Fruit fly (Drosophila melanogaster) ovary, adult (tissue): ENCODE data around the gene SP.
A peak's percentile ranks its signal among the peaks of the same experiment; 100 is the strongest.

ENCODE experiments used
- CG17801 ChIP-seq: fragments of 200-800 bp; optimal IDR thresholded peaks from 2 replicates; lab custom pipeline; 2019; ENCODE audit warnings: missing biosample characterization, mild to moderate bottlenecking, missing genetic modification characterization, moderate library complexity; ENCODE audit not compliant: partially characterized antibody

SP gene

DNA sequence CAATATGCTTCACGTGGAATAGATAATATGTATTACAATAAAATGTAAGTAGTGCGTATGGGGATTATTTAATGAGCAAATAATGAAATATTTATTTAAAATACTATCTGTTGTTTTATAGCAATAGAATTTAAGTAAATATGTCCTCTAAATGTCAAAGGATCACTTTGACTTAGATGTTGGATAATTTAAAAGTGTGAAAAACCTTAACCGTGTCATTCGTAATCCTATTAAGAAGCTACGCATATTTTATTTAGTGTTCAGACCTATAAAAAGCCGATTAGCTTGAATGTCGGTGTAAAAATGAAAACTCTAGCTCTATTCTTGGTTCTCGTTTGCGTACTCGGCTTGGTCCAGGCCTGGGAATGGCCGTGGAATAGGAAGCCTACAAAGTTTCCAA, at the start of gene SP:
Gene SP (plus strand): TSS at position 301 of the 400 bp plus-strand sequence.
- TF ChIP-seq CG17801 (GFP tag; lab: Kevin White, UChicago): no peak

DNA sequence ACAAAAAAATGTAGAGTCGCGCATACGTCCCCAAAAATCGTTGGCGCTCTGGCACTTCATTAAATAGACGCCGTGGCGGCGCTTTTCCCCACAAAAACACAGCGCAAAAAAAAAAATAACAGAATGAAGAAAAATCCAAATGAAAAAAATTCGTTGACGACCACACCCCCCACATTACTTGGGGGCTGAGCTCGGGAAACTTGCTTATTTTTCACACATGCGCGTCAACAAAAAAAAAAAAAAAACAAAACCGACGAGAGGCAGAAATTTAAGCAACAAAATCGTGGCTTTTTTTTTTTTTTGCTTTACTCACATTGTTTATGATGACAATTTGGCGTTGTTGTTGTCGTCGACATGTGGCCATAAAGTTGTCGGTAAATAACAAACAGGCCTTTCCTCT, 49.6 kb upstream of the SP start:
- TF ChIP-seq CG17801 (GFP tag; lab: Kevin White, UChicago): no peak

DNA sequence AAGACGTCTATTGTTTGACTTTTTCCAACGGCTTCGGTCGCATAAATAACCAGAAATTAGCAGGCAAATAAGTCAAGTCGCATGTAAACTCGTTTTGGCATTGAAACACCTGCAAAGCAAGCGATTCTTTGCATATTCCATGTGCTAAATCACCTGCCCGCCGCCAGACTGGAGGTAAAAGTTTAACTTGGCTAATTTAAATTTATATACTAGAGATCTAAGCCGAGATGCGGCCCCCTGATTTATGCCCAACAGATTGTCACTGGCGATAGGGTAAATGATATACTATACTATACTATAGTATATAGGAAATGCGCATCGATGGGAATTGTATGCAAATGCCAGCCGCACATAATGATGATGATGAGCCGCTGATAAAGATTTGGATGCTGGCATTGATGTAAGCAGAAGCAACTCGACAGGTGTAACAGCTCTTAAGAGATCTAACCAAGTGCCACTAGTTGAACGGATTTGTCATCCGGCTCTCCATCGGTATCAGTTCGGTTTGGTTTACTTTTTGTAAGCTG, 48.4 kb upstream of the SP start:
- TF ChIP-seq CG17801 (GFP tag; lab: Kevin White, UChicago): no peak

DNA sequence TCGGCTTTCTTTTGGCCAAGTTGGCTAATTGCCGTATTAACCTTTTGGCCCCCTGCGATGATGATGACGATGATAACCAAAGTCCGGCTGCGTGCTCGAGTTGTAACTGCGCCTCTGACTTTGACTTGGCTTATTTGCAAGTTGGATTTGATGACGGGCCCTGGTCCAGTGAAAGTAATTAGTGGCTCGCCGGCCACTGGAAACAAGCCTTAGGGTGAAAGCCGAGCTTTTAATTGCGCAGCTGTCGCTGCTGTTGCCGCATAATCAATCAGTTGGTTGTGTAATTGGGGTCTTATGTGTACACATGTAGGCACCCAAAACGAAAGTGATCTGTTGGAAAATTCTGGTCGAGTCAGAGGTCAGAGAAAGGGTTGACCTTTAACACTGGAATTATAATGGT, 47.2 kb upstream of the SP start:
- TF ChIP-seq CG17801 (GFP tag; lab: Kevin White, UChicago): no peak

DNA sequence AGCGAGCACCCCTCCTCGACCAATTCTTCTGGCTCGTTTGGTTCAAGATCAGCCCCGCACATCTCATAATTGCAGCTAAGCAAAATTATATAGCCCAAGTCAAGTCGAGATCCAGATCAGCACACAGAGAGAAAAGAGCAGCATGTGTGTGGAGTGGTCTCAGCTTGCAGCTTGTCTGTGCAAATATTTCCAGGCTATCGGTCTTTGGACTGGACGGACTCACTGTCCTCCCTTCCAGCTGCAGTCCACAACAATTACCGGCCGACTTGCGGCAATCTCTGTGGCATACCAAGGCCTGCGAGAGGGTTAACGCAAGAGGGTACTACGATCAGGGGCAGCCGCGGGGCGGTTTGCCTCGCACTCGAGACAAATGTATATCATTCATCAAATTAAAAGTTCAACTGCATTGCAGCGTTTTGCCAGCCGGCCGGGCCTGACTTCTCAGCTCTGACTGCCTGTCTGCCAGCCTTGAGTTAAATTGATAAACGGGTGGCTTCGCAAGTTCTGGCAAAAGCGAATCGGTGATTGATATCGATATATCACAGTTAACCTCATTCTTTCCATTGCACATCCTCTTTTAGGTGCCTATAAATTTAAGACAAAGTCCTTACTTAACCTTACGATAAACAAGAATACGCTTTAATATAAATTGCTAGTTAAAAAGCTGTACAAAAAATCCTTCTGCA, 45.9 kb upstream of the SP start:
- TF ChIP-seq CG17801 (GFP tag; lab: Kevin White, UChicago): no peak

DNA sequence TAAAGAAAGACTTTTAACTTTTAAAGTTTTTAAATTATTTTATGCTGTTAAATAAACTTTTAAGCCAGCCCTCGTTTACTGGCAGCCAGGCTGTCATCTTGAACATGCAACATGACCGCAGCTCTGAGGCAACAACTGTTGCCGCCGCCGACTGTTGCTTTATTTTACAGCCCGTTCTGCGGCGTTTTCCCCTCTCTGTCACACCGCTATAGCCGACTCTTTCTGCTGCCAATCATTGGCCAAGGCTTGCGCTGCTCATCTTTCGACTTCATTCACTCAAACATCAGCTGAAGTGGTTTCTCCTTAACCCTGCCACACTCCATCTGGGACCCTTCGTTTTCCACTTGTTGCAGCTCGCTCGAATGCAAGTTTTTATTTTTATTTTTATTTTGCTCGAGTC, 45.3 kb upstream of the SP start:
- no peak for TF ChIP-seq CG17801 (GFP tag; lab: Kevin White, UChicago)

DNA sequence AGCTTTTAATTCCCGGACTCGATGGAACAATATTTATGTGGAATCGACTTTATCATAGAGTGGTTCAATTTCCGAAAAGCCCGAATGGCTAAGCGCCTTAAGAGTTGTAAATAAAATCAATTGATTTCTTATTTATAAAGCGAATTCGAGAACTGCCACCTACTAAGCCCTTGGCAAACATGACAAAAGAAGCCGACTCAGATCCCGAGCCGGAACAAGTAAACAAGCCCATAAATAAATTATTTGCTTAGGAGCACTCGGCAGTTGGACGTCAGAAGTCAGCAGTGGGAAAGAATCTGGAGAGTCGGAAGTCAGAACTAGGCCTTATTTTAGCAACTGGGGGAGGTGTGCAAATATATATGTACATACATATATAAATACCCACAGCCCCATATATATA, 41.8 kb upstream of the SP start:
- TF ChIP-seq CG17801 (GFP tag; lab: Kevin White, UChicago): no peak

DNA sequence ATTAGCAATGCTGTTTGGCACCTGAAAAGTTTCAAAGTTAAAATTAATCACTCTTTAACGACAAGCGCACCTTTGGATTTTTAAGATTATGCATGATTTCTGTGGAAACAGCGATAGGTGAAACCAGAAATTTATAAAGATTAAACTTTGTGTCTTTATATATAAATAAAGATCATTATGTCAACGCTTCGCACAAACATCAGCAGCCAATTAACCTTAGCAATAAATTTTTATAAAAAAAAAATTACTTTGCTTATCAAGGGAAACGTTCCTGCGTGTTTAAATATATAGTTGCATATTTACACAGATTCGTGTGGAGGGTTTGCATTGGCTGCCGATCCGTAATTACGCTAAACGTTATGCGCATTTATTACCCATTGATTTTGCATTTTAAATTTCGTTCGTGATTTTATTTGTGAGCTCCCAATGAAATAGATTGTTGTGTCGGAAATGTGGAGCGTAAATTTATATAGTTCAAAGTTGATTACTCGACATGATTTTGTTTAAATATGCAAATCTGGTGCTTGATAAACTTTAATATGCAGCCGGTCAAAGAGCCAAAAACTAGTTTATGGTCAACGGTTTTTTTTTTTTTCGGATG, 40.6 kb upstream of the SP start:
- TF ChIP-seq CG17801 (GFP tag; lab: Kevin White, UChicago): no peak

DNA sequence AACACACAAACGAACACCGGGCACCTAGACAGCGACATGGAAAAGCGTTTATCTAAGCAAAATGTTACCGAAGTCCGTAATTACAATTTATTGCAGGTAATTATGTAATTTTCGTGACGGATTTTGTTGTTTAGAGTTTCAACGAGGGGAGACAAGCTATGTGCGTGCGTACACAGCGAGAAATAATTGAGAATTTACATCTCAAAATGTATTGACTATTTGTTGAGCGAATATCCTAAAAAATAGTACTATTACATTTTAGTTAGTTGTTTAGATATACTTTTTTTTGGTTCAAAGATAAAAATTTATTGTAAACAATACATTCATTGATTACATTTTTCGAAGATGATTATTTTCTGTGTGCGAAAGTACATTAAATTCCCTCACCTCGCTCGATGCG, 39.2 kb upstream of the SP start:
- TF ChIP-seq CG17801 (GFP tag; lab: Kevin White, UChicago): no peak

DNA sequence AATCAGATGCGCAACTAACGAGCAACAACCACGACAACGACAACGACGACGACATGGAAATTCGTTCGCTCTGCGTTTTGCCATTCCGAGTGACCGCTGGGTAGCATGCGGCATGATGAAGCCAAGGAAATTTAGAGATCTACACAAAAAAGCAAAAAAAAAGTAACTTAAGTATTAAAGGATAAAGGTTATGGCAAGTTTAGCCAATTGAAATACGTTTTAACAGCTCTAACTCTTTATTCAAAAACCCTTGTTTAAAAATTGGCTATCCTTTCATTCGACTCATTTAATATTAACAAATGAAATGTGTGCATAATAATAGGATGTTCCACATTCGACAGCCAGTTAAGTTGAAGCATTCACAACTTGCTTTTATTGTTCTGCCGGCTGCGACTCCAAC, 37.6 kb upstream of the SP start:
- TF ChIP-seq CG17801 (GFP tag; lab: Kevin White, UChicago): no peak

DNA sequence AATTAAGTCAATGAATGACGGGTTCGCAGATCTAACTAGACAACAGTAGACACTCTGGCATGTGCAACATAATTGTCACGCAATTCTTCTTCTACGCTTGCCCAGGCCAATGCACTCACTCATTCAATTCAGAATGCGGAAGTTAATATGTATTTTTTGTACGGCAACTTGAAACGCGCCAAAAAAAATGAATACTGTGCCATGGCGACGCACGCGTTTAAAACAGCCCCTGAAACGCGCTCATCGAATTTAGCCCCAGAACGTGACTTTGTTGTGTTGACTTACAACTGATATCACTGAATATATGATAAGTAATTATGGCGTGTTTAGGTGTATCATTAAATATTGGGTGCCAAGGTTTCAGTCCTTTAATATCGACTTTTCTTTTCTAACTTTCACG, 35.4 kb upstream of the SP start:
- no peak for TF ChIP-seq CG17801 (GFP tag; lab: Kevin White, UChicago)

DNA sequence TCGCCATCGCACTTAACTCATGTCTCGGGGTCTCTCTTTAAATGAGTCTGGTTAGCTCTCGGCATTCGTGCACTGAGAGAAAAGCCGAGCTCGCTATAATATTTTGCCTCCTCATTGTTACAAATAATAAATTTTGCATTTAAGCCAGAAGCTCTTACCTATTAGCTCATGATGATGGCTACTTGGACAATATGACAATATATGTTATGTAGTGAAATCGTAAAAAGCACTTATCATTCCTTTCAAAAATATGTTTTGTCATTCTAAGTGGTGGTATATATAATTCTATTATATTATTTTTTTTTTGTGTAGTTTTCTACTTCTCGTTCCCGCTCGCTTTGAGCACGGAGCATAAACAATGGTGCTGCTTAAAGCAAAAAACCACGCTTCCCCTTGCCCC, 34.2 kb upstream of the SP start:
- TF ChIP-seq CG17801 (GFP tag; lab: Kevin White, UChicago): peak; percentile 13

DNA sequence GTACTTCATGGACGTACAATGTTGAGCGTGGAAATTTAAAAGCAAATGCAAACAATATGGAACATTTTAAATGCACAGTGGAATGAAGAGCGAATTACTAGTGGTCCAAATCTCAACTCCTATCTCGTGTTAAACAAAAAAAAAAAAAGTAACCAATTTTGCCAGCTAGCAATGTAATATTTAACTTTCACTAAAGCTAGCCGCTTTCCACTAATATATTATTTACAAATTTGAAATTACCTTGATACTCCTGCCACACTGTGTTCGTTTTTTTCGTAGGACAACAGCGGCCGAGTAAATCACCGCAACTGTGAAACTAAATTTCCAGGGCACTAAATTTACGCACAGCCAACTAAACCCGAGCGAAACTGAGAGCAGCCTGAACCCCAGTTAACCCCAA, 33.5 kb upstream of the SP start:
- no peak for TF ChIP-seq CG17801 (GFP tag; lab: Kevin White, UChicago)

DNA sequence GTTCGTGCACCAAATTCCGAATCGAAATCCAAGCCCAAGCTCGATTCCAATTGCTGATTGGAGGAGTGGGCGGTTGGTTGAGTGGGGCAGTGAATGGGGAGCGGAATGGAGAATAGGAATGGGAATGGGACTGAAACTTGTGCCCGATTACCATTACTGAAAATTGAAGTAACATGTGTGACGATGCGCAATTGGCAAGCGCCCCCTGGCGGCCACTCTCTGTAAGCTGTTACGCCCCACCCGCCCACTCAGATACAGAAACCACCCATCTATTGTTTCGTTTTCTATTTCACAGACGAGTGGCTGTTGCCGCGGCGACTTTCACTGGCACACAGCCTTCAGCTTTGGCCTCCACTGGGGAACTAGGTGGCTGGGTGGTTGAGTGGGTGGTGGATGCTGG, 30.2 kb upstream of the SP start:
- no peak for TF ChIP-seq CG17801 (GFP tag; lab: Kevin White, UChicago)

DNA sequence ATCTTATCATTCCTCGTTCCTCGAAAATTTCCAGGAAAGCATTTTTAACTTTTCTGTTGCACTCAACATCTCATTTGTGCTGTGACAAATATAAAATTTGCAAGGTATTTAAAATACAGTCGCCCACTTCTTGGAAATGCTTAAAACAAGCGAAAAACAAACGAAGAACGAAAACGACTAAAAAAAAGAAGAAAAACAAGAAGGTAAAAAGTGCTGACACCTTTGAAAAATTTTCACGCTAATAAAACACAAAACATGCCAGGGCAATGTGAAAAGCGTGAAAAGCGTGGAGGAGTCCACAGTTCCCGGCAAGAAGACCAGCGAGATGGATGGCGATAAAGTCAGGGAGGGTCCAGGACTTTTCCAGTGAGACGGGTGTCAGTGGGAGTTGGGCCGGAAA, 19.4 kb upstream of the SP start:
- peak; percentile 59 for TF ChIP-seq CG17801 (GFP tag; lab: Kevin White, UChicago)

DNA sequence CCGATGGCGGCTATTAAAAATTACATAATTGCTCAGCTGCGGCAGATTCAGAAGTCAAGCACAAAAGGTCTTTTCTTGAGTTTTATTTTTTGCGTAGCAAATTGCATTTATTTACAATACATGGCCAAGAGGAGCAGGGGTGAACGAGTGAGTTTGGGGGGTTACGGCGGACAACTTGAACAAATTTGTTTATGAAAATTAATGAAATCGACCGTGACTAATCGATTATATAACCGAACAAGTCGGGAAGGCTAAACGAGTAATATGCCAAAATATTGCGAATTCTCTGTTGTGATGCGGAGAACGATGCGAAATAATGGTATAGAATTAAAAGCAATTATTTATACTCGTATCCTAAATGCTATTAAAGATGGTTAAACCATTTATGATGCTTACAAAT, 17.1 kb upstream of the SP start:
- TF ChIP-seq CG17801 (GFP tag; lab: Kevin White, UChicago): no peak
